Worm (Caenorhabditis elegans): ENCODE data around the gene sre-26.

sre-26 gene

DNA sequence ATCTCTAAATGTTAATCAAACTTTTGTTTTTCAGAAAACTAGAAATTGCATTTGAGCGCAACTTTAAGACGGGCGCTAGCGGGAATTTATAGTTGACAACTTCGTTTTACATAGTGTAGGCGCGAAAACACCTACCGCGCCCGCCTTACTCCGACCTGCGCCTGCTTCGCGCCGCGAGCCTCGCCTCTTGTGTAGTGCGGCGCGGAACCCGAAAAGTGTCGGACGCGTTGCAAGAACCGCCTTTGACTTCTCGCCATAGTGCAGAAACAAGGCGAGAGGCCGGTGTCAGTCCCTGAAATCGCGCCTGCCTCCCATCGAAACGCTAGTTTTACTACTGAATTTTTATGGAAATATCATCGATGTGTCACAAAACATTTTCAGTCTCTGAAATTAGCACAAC is 34.6 kb downstream of the sre-26 start (continued):
- TF ChIP-seq F52B5.7 (tag; optimal IDR thresholded peaks at IDR 0.05) (no peak), let-607 (tag; optimal IDR thresholded peaks at IDR 0.05) (no peak), snpc-1.3 (tag; optimal IDR thresholded peaks at IDR 0.05; ENCODE audit: insufficient read depth) (no peak), egl-18 (GFP tag; IDR thresholded peaks at IDR 0.05) (no peak), zim-3 (tag; optimal IDR thresholded peaks at IDR 0.05) (no peak)

DNA sequence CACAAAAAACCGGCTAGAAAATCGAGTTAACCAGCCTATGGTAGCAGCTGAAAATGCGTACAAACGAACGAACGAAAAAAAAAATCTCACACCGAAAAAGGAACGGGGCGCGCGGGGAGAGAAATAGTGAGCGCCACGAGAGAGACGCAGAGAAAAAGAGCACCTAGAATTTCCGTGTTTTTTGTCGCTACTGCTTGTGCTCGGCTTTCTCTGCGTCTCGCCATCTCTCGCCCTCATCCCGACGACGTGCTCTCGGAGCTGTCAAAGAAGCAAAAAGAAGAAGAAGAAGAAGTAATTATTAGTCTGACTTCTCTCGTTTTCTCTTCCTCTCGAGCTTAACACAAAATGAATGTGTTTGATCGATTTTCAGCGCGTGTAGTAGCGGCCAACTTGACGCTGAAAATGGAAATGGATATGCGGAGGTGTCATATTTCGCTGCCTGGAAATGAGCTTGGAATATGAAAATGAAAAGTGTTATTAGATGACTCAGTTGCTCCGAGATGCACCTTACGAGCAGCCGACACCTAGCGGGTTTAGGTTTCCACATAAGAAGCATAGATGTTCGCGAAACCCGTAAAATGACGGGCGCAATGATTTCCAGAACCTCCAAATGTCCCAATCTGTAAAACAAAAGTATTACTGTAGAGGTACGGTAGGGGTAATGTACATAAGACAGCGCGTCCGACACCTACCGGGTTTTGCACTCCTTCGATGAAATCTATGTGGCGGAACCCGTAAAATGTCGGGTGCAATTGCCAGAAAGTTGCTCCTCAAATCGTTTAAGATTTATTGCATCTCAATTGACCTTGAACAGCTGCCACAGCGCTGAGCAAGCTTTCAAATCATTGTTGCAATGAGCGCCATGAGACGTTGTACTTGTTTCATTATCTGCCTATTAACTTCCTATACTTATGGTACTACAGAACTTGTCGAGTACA is 37.5 kb downstream of the sre-26 start, which contains the start of gene btb-14:
Gene btb-14 (plus strand): TSS at position 839 of the 938 bp plus-strand sequence.
- peak; percentile 26 for TF ChIP-seq K12H6.12 (tag; optimal IDR thresholded peaks at IDR 0.05)
- TF ChIP-seq hmg-1.2 (GFP tag; IDR thresholded peaks at IDR 0.05) = peak; percentile 84
- TF ChIP-seq lag-1 (GFP tag; IDR thresholded peaks at IDR 0.05) = no peak
- TF ChIP-seq snpc-4 (GFP tag; optimal IDR thresholded peaks at IDR 0.05) = peak; percentile 41
- peak in 3 of 4 experiments; percentile 51 to 71 (median 61) for TF ChIP-seq snpc-4 (tag; optimal IDR thresholded peaks at IDR 0.05)
- no peak for TF ChIP-seq Y53G8AR.9 (GFP tag; conservative IDR thresholded peaks at IDR 0.05)
- TF ChIP-seq attf-6 (GFP tag; IDR thresholded peaks at IDR 0.05) = no peak
- peak; percentile 75 for TF ChIP-seq zfh-2 (GFP tag; conservative IDR thresholded peaks at IDR 0.05)

DNA sequence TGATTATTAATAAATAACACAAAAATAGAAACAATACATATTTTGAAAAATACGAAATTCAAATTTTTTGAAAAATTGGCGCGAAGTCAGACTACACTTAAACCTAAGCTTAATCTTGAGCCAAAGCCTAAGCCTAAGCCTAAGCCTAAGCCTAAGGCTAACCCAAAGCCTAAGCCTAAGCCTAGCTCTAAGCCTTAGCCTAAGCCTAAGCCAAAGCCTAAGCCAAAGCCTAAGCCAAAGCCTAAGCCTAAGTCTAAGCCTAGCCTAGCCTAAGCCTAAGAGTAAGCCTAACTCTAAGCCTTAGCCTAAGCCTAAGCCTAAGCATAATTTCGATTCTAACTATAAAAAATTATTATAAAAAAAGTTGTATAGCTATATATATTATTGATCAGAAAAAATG is 39.5 kb downstream of the sre-26 start:
- TF ChIP-seq lin-35 (GFP tag; optimal IDR thresholded peaks at IDR 0.05) (no peak), snpc-1.3 (tag; optimal IDR thresholded peaks at IDR 0.05; ENCODE audit: insufficient read depth) (no peak), snpc-4 (GFP tag; optimal IDR thresholded peaks at IDR 0.05) (no peak), snpc-4 (tag; optimal IDR thresholded peaks at IDR 0.05) (no peak), unc-130 (GFP tag; optimal IDR thresholded peaks at IDR 0.05) (no peak), pbrm-1 (GFP tag; IDR thresholded peaks at IDR 0.05) (no peak), F10E7.11 (tag; optimal IDR thresholded peaks at IDR 0.05) (no peak)

DNA sequence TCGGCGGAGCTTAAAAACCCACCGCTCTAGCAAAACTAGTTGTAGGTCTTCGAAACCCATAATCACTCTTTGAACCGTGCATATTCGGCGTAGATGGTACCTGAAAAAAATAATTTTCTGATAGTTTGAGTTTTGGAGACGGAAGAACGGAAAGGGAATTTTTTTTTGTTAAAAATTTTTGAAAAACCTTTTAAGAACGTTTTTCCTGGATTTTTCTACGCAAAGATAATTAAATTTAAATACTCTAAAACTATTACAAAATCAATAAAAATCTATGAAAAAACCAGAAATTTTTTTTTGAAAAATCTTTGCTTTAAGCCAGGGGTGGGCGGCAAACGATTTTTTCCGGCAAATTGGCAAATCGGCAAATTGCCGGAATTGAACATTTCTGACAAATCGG is 41.0 kb downstream of the sre-26 start, which contains the start of gene marc-5:
Gene marc-5 (minus strand): TSS at position 101 of the 400 bp plus-strand sequence.
- TF ChIP-seq attf-3 (GFP tag; conservative IDR thresholded peaks at IDR 0.05) (no peak), die-1 (tag; optimal IDR thresholded peaks at IDR 0.05) (no peak), F23B12.7 (tag; optimal IDR thresholded peaks at IDR 0.05; ENCODE audit: insufficient read depth) (no peak), nfya-1 (tag; optimal IDR thresholded peaks at IDR 0.05; ENCODE audit: borderline replicate concordance, insufficient read depth) (no peak), egl-44 (GFP tag; IDR thresholded peaks at IDR 0.05) (no peak), atf-7 (tag; optimal IDR thresholded peaks at IDR 0.05) (no peak), hmg-1.2 (GFP tag; IDR thresholded peaks at IDR 0.05) (no peak), sptf-2 (GFP tag; optimal IDR thresholded peaks at IDR 0.05) (no peak), snpc-4 (GFP tag; optimal IDR thresholded peaks at IDR 0.05) (no peak), snpc-4 (tag; optimal IDR thresholded peaks at IDR 0.05) (no peak), aptf-3 (GFP tag; IDR thresholded peaks at IDR 0.05) (no peak), lag-1 (GFP tag; IDR thresholded peaks at IDR 0.05) (no peak)

DNA sequence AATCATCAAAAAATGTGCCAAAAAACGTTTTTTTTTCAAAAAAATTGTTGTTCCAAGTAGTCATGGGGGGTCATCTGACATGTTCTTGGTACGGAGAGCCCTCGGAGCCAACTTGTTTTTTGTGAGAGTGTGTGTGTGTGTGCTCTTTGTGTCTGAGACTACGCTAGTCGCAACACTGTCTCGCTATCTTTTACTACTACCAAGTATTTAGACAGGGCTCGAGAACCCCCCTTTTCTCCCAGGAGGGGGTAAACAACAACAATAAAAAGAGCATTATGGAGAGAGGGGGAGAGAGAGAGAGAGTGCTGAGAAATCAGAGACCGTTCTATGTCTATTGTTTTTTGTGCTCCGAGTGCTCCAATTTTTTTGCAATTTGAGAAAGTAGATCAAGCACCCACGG is 41.6 kb downstream of the sre-26 start:
- TF ChIP-seq dpff-1 (tag; optimal IDR thresholded peaks at IDR 0.05) (no peak), egl-18 (GFP tag; IDR thresholded peaks at IDR 0.05) (no peak), nfya-2 (GFP tag; IDR thresholded peaks at IDR 0.05) (no peak), nhr-27 (tag; optimal IDR thresholded peaks at IDR 0.05) (no peak), egl-44 (GFP tag; IDR thresholded peaks at IDR 0.05) (no peak), xnd-1 (tag; optimal IDR thresholded peaks at IDR 0.05) (no peak), ztf-22 (GFP tag; optimal IDR thresholded peaks at IDR 0.05) (no peak), lsy-27 (tag; optimal IDR thresholded peaks at IDR 0.05; ENCODE audit: borderline replicate concordance, insufficient read depth) (no peak), madf-8 (GFP tag; conservative IDR thresholded peaks at IDR 0.05) (no peak), die-1 (tag; optimal IDR thresholded peaks at IDR 0.05) (no peak), snpc-4 (GFP tag; optimal IDR thresholded peaks at IDR 0.05) (no peak), snpc-4 (tag; optimal IDR thresholded peaks at IDR 0.05) (no peak), F49E8.2 (tag; optimal IDR thresholded peaks at IDR 0.05; ENCODE audit: insufficient read depth) (no peak), zim-3 (tag; optimal IDR thresholded peaks at IDR 0.05) (no peak), attf-3 (GFP tag; conservative IDR thresholded peaks at IDR 0.05) (no peak)

All from whole organism, young adult.